Fruit fly (Drosophila melanogaster): ENCODE measurements around the gene CG42514.

dm6 chr3L:16494651-16495074 is 1.4 kb downstream of the CG42514 start:
- TF ChIP-seq usp (GFP tag; optimal IDR thresholded peaks at IDR 0.05) (no peak), EcR (GFP tag; optimal IDR thresholded peaks at IDR 0.05) (no peak), CG8478 (optimal IDR thresholded peaks at IDR 0.05) (no peak), psq (optimal IDR thresholded peaks at IDR 0.05) (no peak), pan (optimal IDR thresholded peaks at IDR 0.05) (no peak)
